Worm (Caenorhabditis elegans) whole organism, late embryonic: ENCODE data around the gene strd-1.

Experiments
- ama-1 ChIP-seq: fragments of 150-350 bp; optimal IDR thresholded peaks from 2 replicates; lab custom pipeline; 2014
- ceh-22 ChIP-seq: sonication (generic microtip); optimal IDR thresholded peaks from 2 replicates; lab custom pipeline; 2017; ENCODE audit warnings: missing biosample characterization, missing genetic modification characterization
- ceh-34 ChIP-seq: sonication (generic microtip); optimal IDR thresholded peaks from 2 replicates; lab custom pipeline; 2016; ENCODE audit warnings: mild to moderate bottlenecking, missing genetic modification characterization, missing compliant biosample characterization
- tbx-2 ChIP-seq: sonication (generic microtip); optimal IDR thresholded peaks from 2 replicates; lab custom pipeline; 2016; ENCODE audit warnings: missing genetic modification characterization, missing compliant biosample characterization

DNA sequence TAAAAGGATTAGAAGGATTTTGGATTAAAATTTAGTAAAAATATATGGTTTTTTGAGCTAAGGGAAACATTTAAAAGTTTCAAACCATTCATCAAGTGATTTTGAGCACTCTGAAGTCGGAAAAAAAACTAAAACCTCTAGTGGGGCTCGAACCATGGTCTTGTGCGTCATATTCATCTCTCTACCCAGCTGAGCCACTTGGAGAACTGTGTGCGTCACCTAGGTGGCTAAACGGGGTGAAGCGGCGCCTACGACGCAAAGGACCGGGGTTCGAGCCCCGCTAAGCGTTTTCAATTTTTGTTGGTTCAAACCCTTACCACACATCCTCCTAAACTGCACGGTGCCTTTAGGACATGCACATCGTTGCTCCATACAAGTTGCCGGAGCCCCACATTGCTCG lies 13.1 kb downstream of the strd-1 start:
- no peak for TF ChIP-seq ceh-34 (tag; lab: Kevin White, UChicago)
- no peak for TF ChIP-seq ceh-22 (tag; lab: Kevin White, UChicago)
- TF ChIP-seq ama-1 (lab: Kevin White, UChicago), result no peak
- TF ChIP-seq tbx-2 (tag; lab: Kevin White, UChicago), result no peak
